ENCODE assay signal across 5 fruit fly cellular contexts in genomic region chr3L:14559659-14560058, dm6.
TF ChIP-seq lines count a peak whose summit lies in the region.

Gene CG34039 (plus strand): TSS chr3L:14560000.

- TF ChIP-seq CTCF in whole organism, embryonic (GFP tag; optimal IDR thresholded peaks at IDR 0.05; lab: Kevin White, UChicago), result peak; percentile 74

TF ChIP-seq in whole organism, adult, 20 proteins besides CTCF, POLR2A, EP300 and RAD21:
- TF ChIP-seq pad (GFP tag; optimal IDR thresholded peaks at IDR 0.05; lab: Kevin White, UChicago) (no peak), CG12768 (GFP tag; optimal IDR thresholded peaks at IDR 0.05; lab: Kevin White, UChicago) (no peak), bab1 (GFP tag; optimal IDR thresholded peaks at IDR 0.05; lab: Kevin White, UChicago) (peak; percentile 36), kay (GFP tag; lab: Kevin White, UChicago; ENCODE audit: borderline replicate concordance) (peak; percentile 82), cic (GFP tag; optimal IDR thresholded peaks at IDR 0.05; lab: Kevin White, UChicago) (no peak)

TF ChIP-seq in whole organism, embryonic, 481 proteins besides CTCF, POLR2A, EP300 and RAD21 (continues in another document):
- TF ChIP-seq zfh2 (GFP tag; optimal IDR thresholded peaks at IDR 0.05; lab: Kevin White, UChicago) (no peak), CG14965 (GFP tag; optimal IDR thresholded peaks at IDR 0.05; lab: Kevin White, UChicago; ENCODE audit: borderline replicate concordance) (no peak), CG16863 (GFP tag; optimal IDR thresholded peaks at IDR 0.05; lab: Kevin White, UChicago) (no peak), kah (GFP tag; optimal IDR thresholded peaks at IDR 0.05; lab: Kevin White, UChicago) (no peak), CG11456 (GFP tag; IDR thresholded peaks at IDR 0.05; lab: Robert Waterston, UW) (no peak), vnd (GFP tag; IDR thresholded peaks at IDR 0.05; lab: Robert Waterston, UW; ENCODE audit: partially characterized antibody) (peak; percentile 94), CG4617 (GFP tag; optimal IDR thresholded peaks at IDR 0.05; lab: Kevin White, UChicago; ENCODE audit: borderline replicate concordance) (peak; percentile 66), Dll (GFP tag; IDR thresholded peaks at IDR 0.05; lab: Robert Waterston, UW; ENCODE audit: partially characterized antibody) (peak; percentile 99), HLH3B (GFP tag; IDR thresholded peaks at IDR 0.05; lab: Robert Waterston, UW) (no peak), odd (GFP tag; optimal IDR thresholded peaks at IDR 0.05; lab: Kevin White, UChicago) (no peak), btn (GFP tag; optimal IDR thresholded peaks at IDR 0.05; lab: Kevin White, UChicago) (no peak), dati (GFP tag; IDR thresholded peaks at IDR 0.05; lab: Robert Waterston, UW) (no peak), nau (GFP tag; optimal IDR thresholded peaks at IDR 0.05; lab: Kevin White, UChicago) (no peak), CG6272 (GFP tag; IDR thresholded peaks at IDR 0.05; lab: Robert Waterston, UW) (no peak), Hr51 (GFP tag; optimal IDR thresholded peaks at IDR 0.05; lab: Kevin White, UChicago) (peak in 1 of 2 experiments; percentile 28), inv (GFP tag; IDR thresholded peaks at IDR 0.05; lab: Robert Waterston, UW; ENCODE audit: partially characterized antibody) (peak; percentile 83), CG9609 (GFP tag; optimal IDR thresholded peaks at IDR 0.05; lab: Kevin White, UChicago) (no peak), gem (tag; optimal IDR thresholded peaks at IDR 0.05; lab: Kevin White, UChicago) (peak; percentile 41), hb (GFP tag; IDR thresholded peaks at IDR 0.05; lab: Robert Waterston, UW; ENCODE audit: partially characterized antibody) (peak; percentile 94), CG3847 (GFP tag; IDR thresholded peaks at IDR 0.05; lab: Robert Waterston, UW) (peak; percentile 38), Hey (tag; optimal IDR thresholded peaks at IDR 0.05; lab: Kevin White, UChicago) (no peak)

TF ChIP-seq in whole organism, prepupa, 60 proteins besides CTCF, POLR2A, EP300 and RAD21:
- TF ChIP-seq CG1621 (tag; optimal IDR thresholded peaks at IDR 0.05; lab: Kevin White, UChicago) (no peak), topi (GFP tag; optimal IDR thresholded peaks at IDR 0.05; lab: Kevin White, UChicago) (no peak), svp (GFP tag; lab: Kevin White, UChicago) (peak; percentile 68), dsx (GFP tag; optimal IDR thresholded peaks at IDR 0.05; lab: Kevin White, UChicago; ENCODE audit: poor library complexity, severe bottlenecking) (no peak), esn (GFP tag; optimal IDR thresholded peaks at IDR 0.05; lab: Kevin White, UChicago) (peak; percentile 21), lz (GFP tag; optimal IDR thresholded peaks at IDR 0.05; lab: Kevin White, UChicago) (no peak), Ets96B (tag; optimal IDR thresholded peaks at IDR 0.05; lab: Kevin White, UChicago) (no peak), Eip78C (GFP tag; lab: Kevin White, UChicago) (peak; percentile 42), achi (GFP tag; optimal IDR thresholded peaks at IDR 0.05; lab: Kevin White, UChicago) (no peak), CG8319 (GFP tag; optimal IDR thresholded peaks at IDR 0.05; lab: Kevin White, UChicago) (no peak), Ets21C (GFP tag; optimal IDR thresholded peaks at IDR 0.05; lab: Kevin White, UChicago) (no peak), vri (GFP tag; optimal IDR thresholded peaks at IDR 0.05; lab: Kevin White, UChicago) (no peak), fkh (GFP tag; optimal IDR thresholded peaks at IDR 0.05; lab: Kevin White, UChicago) (peak; percentile 76)

TF ChIP-seq in whole organism, pupa, 21 proteins besides CTCF, POLR2A, EP300 and RAD21:
- TF ChIP-seq CG32121 (GFP tag; IDR thresholded peaks at IDR 0.05; lab: Robert Waterston, UW) (no peak), D1 (tag; optimal IDR thresholded peaks at IDR 0.05; lab: Kevin White, UChicago) (peak; percentile 8)
TF ChIP-seq in whole organism, pupa: peak in this region for 1.

TF ChIP-seq in whole organism, wandering third instar larva, 38 proteins besides CTCF, POLR2A, EP300 and RAD21:
- TF ChIP-seq CG9705 (GFP tag; optimal IDR thresholded peaks at IDR 0.05; lab: Kevin White, UChicago), result no peak
- TF ChIP-seq h (GFP tag; optimal IDR thresholded peaks at IDR 0.05; lab: Kevin White, UChicago), result peak; percentile 10
- peak; percentile 60 for TF ChIP-seq brk (GFP tag; optimal IDR thresholded peaks at IDR 0.05; lab: Kevin White, UChicago)
- peak; percentile 55 for TF ChIP-seq tai (GFP tag; optimal IDR thresholded peaks at IDR 0.05; lab: Kevin White, UChicago)
- no peak for TF ChIP-seq Rel (GFP tag; optimal IDR thresholded peaks at IDR 0.05; lab: Kevin White, UChicago)
- TF ChIP-seq Rel (tag; optimal IDR thresholded peaks at IDR 0.05; lab: Kevin White, UChicago), result peak; percentile 76
- TF ChIP-seq Dfd (GFP tag; optimal IDR thresholded peaks at IDR 0.05; lab: Kevin White, UChicago), result no peak
- TF ChIP-seq Dif (GFP tag; optimal IDR thresholded peaks at IDR 0.05; lab: Kevin White, UChicago; ENCODE audit: partially characterized antibody), result no peak
- peak; percentile 21 for TF ChIP-seq Hnf4 (GFP tag; optimal IDR thresholded peaks at IDR 0.05; lab: Kevin White, UChicago)
